Fruit fly (Drosophila melanogaster) whole organism, embryonic: Measurements from ENCODE around the gene Muc14A.

Experiments
- CG12219 ChIP-seq: fragments of 200-800 bp; sonication (Bioruptor generic); optimal IDR thresholded peaks from 3 replicates; lab custom pipeline; 2018; ENCODE audit warnings: missing biosample characterization, mild to moderate bottlenecking, missing genetic modification characterization
- CG1602 ChIP-seq: fragments of 200-800 bp; sonication (Bioruptor generic); optimal IDR thresholded peaks from 3 replicates; lab custom pipeline; 2016; ENCODE audit warnings: missing biosample characterization, missing genetic modification characterization
- CG2712 ChIP-seq: fragments of 200-800 bp; optimal IDR thresholded peaks from 3 replicates; lab custom pipeline; 2019; ENCODE audit warnings: missing biosample characterization, mild to moderate bottlenecking, missing genetic modification characterization, moderate library complexity
- Med ChIP-seq: fragments of 200-800 bp; sonication (Bioruptor generic); peaks from one replicate; lab custom pipeline; 2016; ENCODE audit warnings: missing biosample characterization, missing genetic modification characterization, mild to moderate bottlenecking, inconsistent platforms, moderate library complexity

DNA sequence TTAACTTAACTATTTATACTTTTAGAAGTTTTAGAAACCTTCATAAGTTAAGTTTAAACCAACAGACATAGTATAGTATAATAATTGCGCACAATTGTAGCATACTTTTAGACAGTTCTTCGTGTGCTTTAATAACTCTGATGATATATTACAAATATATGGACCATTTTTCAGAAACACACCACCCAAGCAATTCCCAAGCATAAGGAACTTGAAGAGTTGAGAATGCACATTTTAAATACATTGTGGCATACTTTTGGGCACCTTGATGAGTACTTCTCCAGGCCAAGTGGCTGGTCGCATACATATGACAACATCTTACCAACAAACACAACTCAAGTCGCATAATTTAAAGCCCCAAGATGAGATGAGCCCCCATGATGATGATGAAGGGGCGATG is 39.3 kb upstream of the Muc14A start:
- TF ChIP-seq CG2712 (tag; lab: Kevin White, UChicago), result no peak
- TF ChIP-seq CG12219 (GFP tag; lab: Kevin White, UChicago), result no peak
- TF ChIP-seq Med, result no peak
- TF ChIP-seq CG1602 (GFP tag; lab: Kevin White, UChicago), result no peak
